Worm (Caenorhabditis elegans) whole organism, mixed stage, embryonic: ENCODE data around the gene K02A6.3.

ENCODE experiments used
- M03D4.4 ChIP-seq: sonication (generic microtip); optimal IDR thresholded peaks from 2 replicates; lab custom pipeline; 2017; ENCODE audit warnings: mild to moderate bottlenecking, missing genetic modification characterization, missing compliant biosample characterization
- bed-3 ChIP-seq: fragments of 200-800 bp; sonication (Bioruptor generic); optimal IDR thresholded peaks from 3 replicates; lab custom pipeline; 2018; ENCODE audit warnings: mild to moderate bottlenecking, missing genetic modification characterization, moderate library complexity, missing compliant biosample characterization
- blmp-1 ChIP-seq: fragments of 150-350 bp; optimal IDR thresholded peaks from 2 replicates; lab custom pipeline; 2014; ENCODE audit warnings: missing biosample characterization, missing genetic modification characterization
- ceh-39 ChIP-seq: fragments of 150-350 bp; optimal IDR thresholded peaks from 2 replicates; lab custom pipeline; 2014; ENCODE audit warnings: missing biosample characterization, missing genetic modification characterization
- ceh-43 ChIP-seq: fragments of 200-800 bp; sonication (Bioruptor generic); optimal IDR thresholded peaks from 2 replicates; lab custom pipeline; 2018; ENCODE audit warnings: mild to moderate bottlenecking, missing genetic modification characterization, moderate library complexity, missing compliant biosample characterization
- ceh-83 ChIP-seq: fragments of 200-800 bp; sonication (Bioruptor generic); optimal IDR thresholded peaks from 2 replicates; lab custom pipeline; 2018; ENCODE audit warnings: mild to moderate bottlenecking, missing genetic modification characterization, missing compliant biosample characterization
- ces-1 ChIP-seq: fragments of 150-350 bp; optimal IDR thresholded peaks from 2 replicates; lab custom pipeline; 2014; ENCODE audit warnings: missing biosample characterization, missing genetic modification reagents, missing genetic modification characterization
- cnd-1 ChIP-seq: fragments of 200-800 bp; sonication (Bioruptor generic); optimal IDR thresholded peaks from 2 replicates; lab custom pipeline; 2018; ENCODE audit warnings: mild to moderate bottlenecking, missing genetic modification characterization, missing compliant biosample characterization
- drap-1 ChIP-seq: fragments of 200-800 bp; sonication (Bioruptor generic); optimal IDR thresholded peaks from 3 replicates; lab custom pipeline; 2018; ENCODE audit warnings: mild to moderate bottlenecking, missing genetic modification characterization, missing compliant biosample characterization
- elt-1 ChIP-seq: sonication (generic microtip); optimal IDR thresholded peaks from 2 replicates; lab custom pipeline; 2017; ENCODE audit warnings: missing genetic modification characterization, mild to moderate bottlenecking, missing compliant biosample characterization, antibody characterized with exemption, moderate library complexity, borderline replicate concordance; ENCODE audit not compliant: insufficient read depth
- elt-3 ChIP-seq: fragments of 150-350 bp; optimal IDR thresholded peaks from 2 replicates; lab custom pipeline; 2014; ENCODE audit warnings: missing biosample characterization, missing genetic modification characterization
- flh-1 ChIP-seq: fragments of 200-800 bp; sonication (Bioruptor generic); optimal IDR thresholded peaks from 2 replicates; lab custom pipeline; 2018; ENCODE audit warnings: mild to moderate bottlenecking, missing genetic modification characterization, moderate library complexity, missing compliant biosample characterization
- ham-2 ChIP-seq: fragments of 200-800 bp; sonication (Bioruptor generic); optimal IDR thresholded peaks from 2 replicates; lab custom pipeline; 2018; ENCODE audit warnings: mild to moderate bottlenecking, missing genetic modification characterization, missing compliant biosample characterization
- hlh-1 ChIP-seq: fragments of 150-350 bp; optimal IDR thresholded peaks from 2 replicates; lab custom pipeline; 2014; ENCODE audit warnings: missing biosample characterization, missing genetic modification reagents, missing genetic modification characterization
- lin-13 ChIP-seq: fragments of 150-350 bp; optimal IDR thresholded peaks from 2 replicates; lab custom pipeline; 2014; ENCODE audit warnings: missing biosample characterization, missing genetic modification characterization
- lin-32 ChIP-seq: fragments of 200-800 bp; sonication (Bioruptor generic); optimal IDR thresholded peaks from 2 replicates; lab custom pipeline; 2018; ENCODE audit warnings: mild to moderate bottlenecking, missing genetic modification characterization, missing compliant biosample characterization
- lsy-2 ChIP-seq: fragments of 150-350 bp; optimal IDR thresholded peaks from 2 replicates; lab custom pipeline; 2014; ENCODE audit warnings: missing biosample characterization, missing genetic modification characterization
- mab-5 ChIP-seq: fragments of 150-350 bp; optimal IDR thresholded peaks from 2 replicates; lab custom pipeline; 2014; ENCODE audit warnings: missing biosample characterization, missing genetic modification characterization
- mep-1 ChIP-seq: fragments of 150-350 bp; optimal IDR thresholded peaks from 2 replicates; lab custom pipeline; 2017; ENCODE audit warnings: missing biosample characterization, missing genetic modification reagents, missing genetic modification characterization, inconsistent platforms
- mls-2 ChIP-seq: sonication (generic microtip); optimal IDR thresholded peaks from 2 replicates; lab custom pipeline; 2016; ENCODE audit warnings: mild to moderate bottlenecking, missing genetic modification characterization, moderate library complexity, missing compliant biosample characterization
- nhr-12 ChIP-seq: fragments of 150-350 bp; optimal IDR thresholded peaks from 2 replicates; lab custom pipeline; 2014; ENCODE audit warnings: missing biosample characterization, missing genetic modification characterization
- nhr-2 ChIP-seq: fragments of 150-350 bp; optimal IDR thresholded peaks from 2 replicates; lab custom pipeline; 2014; ENCODE audit warnings: missing biosample characterization, missing genetic modification characterization
- nhr-237 ChIP-seq: fragments of 150-350 bp; optimal IDR thresholded peaks from 2 replicates; lab custom pipeline; 2014; ENCODE audit warnings: missing biosample characterization, missing genetic modification characterization
- nhr-28 ChIP-seq: fragments of 150-350 bp; optimal IDR thresholded peaks from 2 replicates; lab custom pipeline; 2014; ENCODE audit warnings: missing biosample characterization, missing genetic modification characterization
- nhr-76 ChIP-seq: sonication (generic microtip); optimal IDR thresholded peaks from 2 replicates; lab custom pipeline; 2017; ENCODE audit warnings: missing biosample characterization, missing genetic modification characterization
- pha-4 ChIP-seq: fragments of 150-350 bp; optimal IDR thresholded peaks from 2 replicates; lab custom pipeline; 2018; ENCODE audit warnings: missing biosample characterization, missing genetic modification reagents, missing genetic modification characterization
- sem-2 ChIP-seq: fragments of 200-800 bp; sonication (Bioruptor generic); optimal IDR thresholded peaks from 2 replicates; lab custom pipeline; 2018; ENCODE audit warnings: mild to moderate bottlenecking, missing genetic modification characterization, missing compliant biosample characterization
- snpc-4 ChIP-seq: fragments of 150-350 bp; optimal IDR thresholded peaks from 2 replicates; lab custom pipeline; 2014; ENCODE audit warnings: missing biosample characterization, missing genetic modification characterization
- sptf-1 ChIP-seq: sonication (generic microtip); optimal IDR thresholded peaks from 2 replicates; lab custom pipeline; 2017; ENCODE audit warnings: mild to moderate bottlenecking, missing genetic modification characterization, moderate library complexity, missing compliant biosample characterization
- tbx-8 ChIP-seq: fragments of 200-800 bp; sonication (Bioruptor generic); optimal IDR thresholded peaks from 2 replicates; lab custom pipeline; 2018; ENCODE audit warnings: mild to moderate bottlenecking, missing genetic modification characterization, moderate library complexity, missing compliant biosample characterization
- unc-120 ChIP-seq: sonication (generic microtip); optimal IDR thresholded peaks from 2 replicates; lab custom pipeline; 2017; ENCODE audit warnings: missing genetic modification characterization, missing compliant biosample characterization; ENCODE audit not compliant: poor library complexity, severe bottlenecking
- unc-39 ChIP-seq: fragments of 150-350 bp; optimal IDR thresholded peaks from 2 replicates; lab custom pipeline; 2014; ENCODE audit warnings: missing biosample characterization, missing genetic modification characterization
- unc-62 ChIP-seq: fragments of 150-350 bp; optimal IDR thresholded peaks from 2 replicates; lab custom pipeline; 2014; ENCODE audit warnings: missing biosample characterization, missing genetic modification reagents, missing genetic modification characterization
- zip-8 ChIP-seq: fragments of 150-350 bp; optimal IDR thresholded peaks from 2 replicates; lab custom pipeline; 2014; ENCODE audit warnings: missing biosample characterization, missing genetic modification characterization
- ztf-11 ChIP-seq: fragments of 150-350 bp; optimal IDR thresholded peaks from 2 replicates; lab custom pipeline; 2014; ENCODE audit warnings: missing biosample characterization, missing genetic modification characterization

The K02A6.3 gene

ce11 chrX:8231858-8232257, at the start of gene K02A6.3:
K02A6.3 (minus strand) TSS chrX:8231931.
- TF ChIP-seq mab-5 (tag; lab: Kevin White, UChicago) (no peak), sptf-1 (tag; lab: Kevin White, UChicago) (no peak), M03D4.4 (no peak), sem-2 (GFP tag; lab: Kevin White, UChicago) (no peak), ceh-83 (GFP tag; lab: Kevin White, UChicago) (no peak), ceh-39 (tag; lab: Kevin White, UChicago) (no peak), lin-32 (no peak), cnd-1 (tag; lab: Kevin White, UChicago) (peak; percentile 2), nhr-2 (tag; lab: Kevin White, UChicago) (no peak), snpc-4 (tag; lab: Kevin White, UChicago) (no peak), ztf-11 (tag; lab: Kevin White, UChicago) (no peak), nhr-28 (tag; lab: Kevin White, UChicago) (no peak), zip-8 (no peak), pha-4 (peak; percentile 57), nhr-12 (no peak), nhr-237 (tag; lab: Kevin White, UChicago) (peak; percentile 44), elt-3 (no peak), mep-1 (tag; lab: Kevin White, UChicago) (no peak), blmp-1 (tag; lab: Kevin White, UChicago) (peak; percentile 56), lin-13 (tag; lab: Kevin White, UChicago) (no peak), tbx-8 (GFP tag; lab: Kevin White, UChicago) (no peak), elt-1 (tag; lab: Kevin White, UChicago) (no peak), unc-39 (tag; lab: Kevin White, UChicago) (no peak), hlh-1 (tag; lab: Kevin White, UChicago) (peak; percentile 81), flh-1 (no peak), lsy-2 (no peak), unc-120 (tag; lab: Kevin White, UChicago) (peak; percentile 53), nhr-76 (tag; lab: Kevin White, UChicago) (no peak), ceh-43 (GFP tag; lab: Kevin White, UChicago) (no peak), ces-1 (GFP tag; lab: Kevin White, UChicago) (peak; percentile 48), ham-2 (GFP tag; lab: Kevin White, UChicago) (peak; percentile 4), bed-3 (no peak), unc-62 (GFP tag; lab: Kevin White, UChicago) (peak; percentile 16), mls-2 (tag; lab: Kevin White, UChicago) (no peak), drap-1 (GFP tag; lab: Kevin White, UChicago) (peak; percentile 6)

ce11 chrX:8276984-8277383, 45.3 kb upstream of the K02A6.3 start:
- TF ChIP-seq zip-8 (no peak), lin-13 (tag; lab: Kevin White, UChicago) (no peak)

- no peak for TF ChIP-seq lsy-2
- peak; percentile 42 for TF ChIP-seq unc-120 (tag; lab: Kevin White, UChicago)
- TF ChIP-seq sptf-1 (tag; lab: Kevin White, UChicago): peak; percentile 18
- no peak for TF ChIP-seq hlh-1 (tag; lab: Kevin White, UChicago)
- TF ChIP-seq unc-62 (GFP tag; lab: Kevin White, UChicago): no peak
Measured at ce11 chrX:8276333-8276732, 44.6 kb upstream of the K02A6.3 start.

ce11 chrX:8274869-8275268, 43.1 kb upstream of the K02A6.3 start, which contains the start of gene ksr-1:
ksr-1 (plus strand) TSS chrX:8275169.
- no peak for TF ChIP-seq sem-2 (GFP tag; lab: Kevin White, UChicago)
- TF ChIP-seq lin-13 (tag; lab: Kevin White, UChicago): no peak
- TF ChIP-seq elt-3: no peak
